Worm (Caenorhabditis elegans): Measurements from ENCODE around the gene B0457.2.

- no peak for TF ChIP-seq hmg-4 (GFP tag; optimal IDR thresholded peaks at IDR 0.05)
- TF ChIP-seq tra-4 (tag; optimal IDR thresholded peaks at IDR 0.05), result no peak
- no peak for TF ChIP-seq tbx-37 (GFP tag; conservative IDR thresholded peaks at IDR 0.05)
- no peak for TF ChIP-seq B0310.2 (tag; optimal IDR thresholded peaks at IDR 0.05)
- no peak for TF ChIP-seq ama-1 (optimal IDR thresholded peaks at IDR 0.05)
- TF ChIP-seq pes-1 (GFP tag; IDR thresholded peaks at IDR 0.05), result no peak
- no peak for TF ChIP-seq ceh-13 (GFP tag; optimal IDR thresholded peaks at IDR 0.05)
- no peak for TF ChIP-seq F13C5.2 (tag; optimal IDR thresholded peaks at IDR 0.05)
Observed at ce11 chrII:8898582-8899356, 27.6 kb downstream of the B0457.2 start.

Measured in whole organism, early embryonic.